Worm (Caenorhabditis elegans): ENCODE data around the gene Y65A5A.24.

ce11 chrIV:16397845-16398607 lies 4.3 kb downstream of the Y65A5A.24 start:
- TF ChIP-seq ama-1 (optimal IDR thresholded peaks at IDR 0.05), result peak; percentile 74
- peak; percentile 66 for TF ChIP-seq tbx-37 (GFP tag; conservative IDR thresholded peaks at IDR 0.05)
- peak; percentile 75 for TF ChIP-seq B0310.2 (tag; optimal IDR thresholded peaks at IDR 0.05)
- peak; percentile 82 for TF ChIP-seq aly-1 (tag; optimal IDR thresholded peaks at IDR 0.05)
- TF ChIP-seq ets-7 (tag; optimal IDR thresholded peaks at IDR 0.05), result peak; percentile 41
- peak; percentile 90 for TF ChIP-seq pes-1 (GFP tag; IDR thresholded peaks at IDR 0.05)
- TF ChIP-seq flt-1 (GFP tag; IDR thresholded peaks at IDR 0.05), result peak; percentile 85
- TF ChIP-seq hmbx-1 (tag; optimal IDR thresholded peaks at IDR 0.05), result no peak
- peak; percentile 52 for TF ChIP-seq ceh-13 (GFP tag; optimal IDR thresholded peaks at IDR 0.05)
- TF ChIP-seq sea-1 (GFP tag; conservative IDR thresholded peaks at IDR 0.05), result peak; percentile 80
- peak; percentile 72 for TF ChIP-seq ceh-36 (tag; optimal IDR thresholded peaks at IDR 0.05)
- peak; percentile 90 for TF ChIP-seq hmg-4 (GFP tag; optimal IDR thresholded peaks at IDR 0.05)
- TF ChIP-seq tbx-11 (GFP tag; IDR thresholded peaks at IDR 0.05), result peak; percentile 68
- peak; percentile 15 for TF ChIP-seq hnd-1 (tag; optimal IDR thresholded peaks at IDR 0.05)

Measured in whole organism, early embryonic.